Worm (Caenorhabditis elegans) whole organism, L2 larva: Measurements from ENCODE around the gene cht-2.

ENCODE experiments used
- R02D3.7 ChIP-seq: fragments of 150-350 bp; optimal IDR thresholded peaks from 2 replicates; lab custom pipeline; 2014; ENCODE audit warnings: missing biosample characterization, missing genetic modification characterization
- alr-1 ChIP-seq: fragments of 150-350 bp; optimal IDR thresholded peaks from 2 replicates; lab custom pipeline; 2014; ENCODE audit warnings: missing biosample characterization, missing genetic modification characterization
- aly-2 ChIP-seq: fragments of 150-350 bp; optimal IDR thresholded peaks from 2 replicates; lab custom pipeline; 2014; ENCODE audit warnings: missing biosample characterization, missing genetic modification characterization
- ceh-82 ChIP-seq: fragments of 150-350 bp; optimal IDR thresholded peaks from 2 replicates; lab custom pipeline; 2014; ENCODE audit warnings: missing biosample characterization, missing genetic modification characterization
- dmd-4 ChIP-seq: sonication (generic microtip); optimal IDR thresholded peaks from 2 replicates; lab custom pipeline; 2017; ENCODE audit warnings: missing biosample characterization, missing genetic modification characterization
- elt-3 ChIP-seq: sonication (generic microtip); optimal IDR thresholded peaks from 2 replicates; lab custom pipeline; 2017; ENCODE audit warnings: missing biosample characterization, missing genetic modification characterization
- mab-5 ChIP-seq: fragments of 150-350 bp; optimal IDR thresholded peaks from 2 replicates; lab custom pipeline; 2014; ENCODE audit warnings: missing biosample characterization, missing genetic modification characterization
- mdl-1 ChIP-seq, 2 experiments: fragments of 150-350 bp in 1 of 2; sonication (generic microtip) in 1 of 2; optimal IDR thresholded peaks; 2 replicates each; lab custom pipeline; 2017; ENCODE audit warnings: missing biosample characterization in 2 of 2, missing genetic modification characterization in 2 of 2
- snpc-4 ChIP-seq: fragments of 150-350 bp; optimal IDR thresholded peaks from 2 replicates; lab custom pipeline; 2014; ENCODE audit warnings: missing biosample characterization, missing genetic modification characterization
- unc-62 ChIP-seq: fragments of 150-350 bp; optimal IDR thresholded peaks from 2 replicates; lab custom pipeline; 2014; ENCODE audit warnings: missing biosample characterization, missing genetic modification reagents, missing genetic modification characterization
- ztf-4 ChIP-seq: fragments of 150-350 bp; optimal IDR thresholded peaks from 2 replicates; lab custom pipeline; 2014; ENCODE audit warnings: missing biosample characterization, missing genetic modification characterization

DNA sequence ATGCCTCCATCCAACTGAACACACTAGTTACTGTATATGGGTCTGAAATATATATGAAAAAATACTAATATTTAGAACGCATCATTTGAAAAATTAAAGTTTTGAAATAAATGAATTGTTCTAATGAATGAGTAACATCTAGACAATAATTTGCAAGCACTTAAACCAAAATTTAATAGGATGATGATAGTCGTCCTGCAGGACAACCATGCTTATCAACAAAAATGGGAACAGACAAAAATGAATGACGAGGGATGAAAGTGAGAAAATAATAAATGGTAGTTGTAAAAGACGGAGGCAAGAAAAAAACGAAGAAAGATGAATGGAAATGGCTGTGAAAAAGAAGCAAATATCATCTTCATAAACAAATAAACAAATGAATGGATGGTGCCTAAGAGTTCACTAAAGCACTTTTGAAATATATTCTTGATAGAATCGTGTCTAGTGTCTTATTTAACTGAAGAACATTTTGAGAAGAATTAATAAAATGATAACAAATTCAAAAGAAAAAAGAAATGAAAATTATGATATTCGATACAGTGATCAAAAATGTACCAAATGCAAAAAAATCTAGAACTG lies 10.5 kb downstream of the cht-2 start, which contains the start of gene gldi-7:
- TF ChIP-seq unc-62 (no peak), alr-1 (tag; lab: Kevin White, UChicago) (no peak), mab-5 (tag; lab: Kevin White, UChicago) (no peak), ceh-82 (tag; lab: Kevin White, UChicago) (no peak), elt-3 (tag; lab: Kevin White, UChicago) (no peak), R02D3.7 (no peak), snpc-4 (no peak), mdl-1 (tag; optimal IDR thresholded peaks at IDR 0.05; lab: Kevin White, UChicago) (no peak), aly-2 (tag; lab: Kevin White, UChicago) (no peak), ztf-4 (tag; lab: Kevin White, UChicago) (no peak), dmd-4 (no peak)
